Fruit fly (Drosophila melanogaster) S2 (cell line): Measurements from ENCODE around the gene ATPsynB.

Experiments
- CG8478 ChIP-seq: fragments of >200 bp; optimal IDR thresholded peaks from 2 replicates; lab custom pipeline; 2018
- CTCF ChIP-seq, 2 experiments: fragments of >200 bp; optimal IDR thresholded peaks; 2 replicates each; lab custom pipeline; 2018

The ATPsynB gene

DNA sequence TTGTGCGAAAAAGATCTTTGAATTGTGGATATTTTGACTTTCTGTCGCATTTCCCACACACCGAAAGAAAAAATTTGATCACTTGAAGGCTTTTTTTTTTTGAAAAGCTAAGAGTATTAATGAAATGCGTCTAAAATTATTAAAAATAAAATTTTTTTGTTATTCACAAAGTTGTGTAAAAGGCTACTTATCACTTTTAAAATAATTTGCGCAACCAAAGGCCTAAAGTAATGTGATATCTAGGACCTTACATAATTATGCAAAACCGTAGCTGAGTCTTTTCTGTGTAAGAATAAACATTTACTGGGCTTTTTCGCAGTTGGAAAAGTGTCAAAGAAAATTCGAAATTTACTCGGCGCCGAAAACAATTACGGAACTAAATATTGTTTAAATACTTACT lies 34.5 kb downstream of the ATPsynB start:
- TF ChIP-seq CG8478 (lab: Kevin White, UChicago) (no peak), CTCF (optimal IDR thresholded peaks at IDR 0.05; lab: Kevin White, UChicago) (no peak)

DNA sequence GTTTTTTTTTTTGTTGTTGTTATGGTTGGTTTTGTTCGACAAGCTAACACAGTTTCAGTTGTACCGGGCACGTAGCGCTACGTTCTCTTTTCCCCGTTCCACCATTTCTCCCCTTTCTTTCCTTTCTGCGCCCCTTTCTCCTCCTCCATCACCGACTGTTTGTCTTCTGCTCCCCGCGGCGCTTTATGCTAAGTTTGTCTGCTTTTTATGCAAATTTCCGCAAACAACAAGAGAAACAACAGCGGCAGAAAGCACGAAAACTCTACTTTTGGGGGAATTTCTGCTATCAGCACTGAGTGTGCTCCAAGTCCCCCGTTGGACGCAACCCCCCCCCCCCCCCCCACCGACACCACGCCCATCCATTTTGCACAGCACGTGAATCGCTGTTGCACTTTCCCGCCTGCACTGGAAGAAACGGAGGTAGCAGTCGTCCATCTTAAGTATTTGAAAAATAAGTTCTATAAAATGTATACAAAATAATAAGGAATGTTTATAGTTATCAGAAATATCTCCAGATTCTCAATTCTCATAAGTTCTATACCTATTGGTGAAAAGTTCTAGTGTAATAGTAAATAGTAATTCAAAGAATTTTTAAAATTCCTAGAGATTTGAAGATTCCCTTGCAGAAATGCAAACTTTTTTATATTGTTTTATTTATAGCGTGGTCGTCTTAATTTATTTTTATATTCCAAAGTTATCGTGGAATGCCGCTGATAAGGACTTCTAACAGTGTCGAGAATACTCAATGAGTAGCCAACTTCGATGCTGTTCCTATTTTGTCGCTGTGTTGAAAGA lies 35.3 kb downstream of the ATPsynB start:
- TF ChIP-seq CTCF (optimal IDR thresholded peaks at IDR 0.05; lab: Kevin White, UChicago) (no peak), CG8478 (lab: Kevin White, UChicago) (no peak)

DNA sequence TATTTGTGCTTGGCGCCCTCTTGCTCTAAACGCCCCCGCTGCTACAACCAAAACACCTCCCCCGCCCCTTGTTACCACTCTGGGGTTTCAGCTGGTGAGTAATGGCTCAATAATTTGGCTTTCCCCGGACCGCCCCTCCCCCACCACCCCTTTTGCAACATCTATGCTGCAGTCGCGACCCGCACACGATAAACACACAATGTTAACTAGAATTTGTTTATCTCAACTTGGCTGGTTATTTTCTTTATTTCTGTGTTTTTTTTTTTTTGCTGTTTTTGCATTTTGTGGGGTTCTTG lies 35.9 kb downstream of the ATPsynB start:
- no peak for TF ChIP-seq CG8478 (lab: Kevin White, UChicago)
- no peak for TF ChIP-seq CTCF (optimal IDR thresholded peaks at IDR 0.05; lab: Kevin White, UChicago)

DNA sequence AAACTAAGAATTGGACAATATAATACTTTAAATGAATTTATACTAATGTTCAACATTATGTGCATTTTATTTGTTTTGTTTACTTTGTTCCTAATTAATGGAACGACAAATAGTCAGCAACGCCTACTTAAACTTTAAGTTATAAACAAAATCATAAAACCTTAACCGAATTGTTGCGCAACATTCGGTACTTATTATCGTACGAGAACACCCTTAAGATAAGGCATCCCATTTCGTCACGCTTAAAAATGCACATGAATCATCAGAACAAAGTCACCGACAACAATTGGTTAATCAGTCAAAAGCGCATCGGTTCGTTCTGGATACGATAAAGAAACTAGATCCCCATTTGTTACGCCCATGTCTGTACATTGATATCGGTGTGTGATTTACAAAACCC lies 36.6 kb downstream of the ATPsynB start:
- TF ChIP-seq CG8478 (lab: Kevin White, UChicago) = no peak
- TF ChIP-seq CTCF (optimal IDR thresholded peaks at IDR 0.05; lab: Kevin White, UChicago) = no peak

DNA sequence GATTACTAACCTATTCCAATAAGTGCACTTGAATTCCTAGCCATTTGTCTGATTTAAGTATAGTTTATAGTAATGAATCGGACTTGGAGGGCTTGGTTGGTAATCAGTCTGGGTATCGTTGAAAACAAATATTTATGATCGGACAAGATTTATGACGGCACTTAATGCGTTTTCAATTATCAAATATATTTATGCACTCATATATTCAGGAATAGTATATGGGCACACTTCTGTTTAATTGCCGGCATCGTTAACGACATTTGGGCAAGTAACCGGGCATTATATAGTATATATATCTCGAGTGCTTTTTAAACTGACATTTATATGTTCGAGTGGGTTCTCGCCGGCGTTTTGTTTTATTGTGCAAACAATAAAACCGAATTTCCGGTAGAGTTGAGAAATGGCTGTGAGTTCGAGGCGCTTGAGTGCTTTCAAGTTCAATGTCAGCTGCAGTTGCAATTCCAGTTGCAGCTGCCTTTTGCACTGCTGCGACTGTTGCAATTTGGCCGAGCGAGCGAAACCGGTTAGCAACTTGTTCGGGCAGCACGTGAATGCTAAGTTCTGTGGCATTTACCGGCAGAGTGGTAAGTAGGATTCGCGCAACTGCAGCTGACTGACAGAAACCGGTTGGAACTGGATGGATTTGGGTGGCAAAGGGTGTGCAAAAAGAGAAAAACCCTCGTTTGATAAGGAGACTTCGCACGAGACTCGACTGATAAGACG lies 38.0 kb downstream of the ATPsynB start:
- TF ChIP-seq CTCF (optimal IDR thresholded peaks at IDR 0.05; lab: Kevin White, UChicago) (no peak), CG8478 (lab: Kevin White, UChicago) (no peak)

DNA sequence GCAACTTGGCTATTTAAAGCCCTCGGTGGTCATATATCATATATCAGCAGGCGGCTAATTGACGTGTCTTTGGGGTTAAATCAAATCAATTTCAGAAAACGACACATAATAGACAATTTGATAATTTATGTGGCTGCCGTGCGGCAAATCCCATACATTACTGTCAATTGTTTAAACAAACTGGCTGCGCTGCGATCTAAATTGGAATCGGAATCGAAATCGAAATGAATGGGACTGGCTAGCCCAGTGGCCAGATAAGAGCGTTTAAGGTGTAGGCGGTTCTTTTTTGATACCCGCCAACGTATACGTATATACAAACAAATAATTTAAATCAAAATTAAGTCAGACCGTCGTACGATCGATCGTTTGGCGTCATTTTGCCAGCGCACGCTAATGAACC lies 38.6 kb downstream of the ATPsynB start:
- no peak for TF ChIP-seq CTCF (optimal IDR thresholded peaks at IDR 0.05; lab: Kevin White, UChicago)
- no peak for TF ChIP-seq CG8478 (lab: Kevin White, UChicago)

DNA sequence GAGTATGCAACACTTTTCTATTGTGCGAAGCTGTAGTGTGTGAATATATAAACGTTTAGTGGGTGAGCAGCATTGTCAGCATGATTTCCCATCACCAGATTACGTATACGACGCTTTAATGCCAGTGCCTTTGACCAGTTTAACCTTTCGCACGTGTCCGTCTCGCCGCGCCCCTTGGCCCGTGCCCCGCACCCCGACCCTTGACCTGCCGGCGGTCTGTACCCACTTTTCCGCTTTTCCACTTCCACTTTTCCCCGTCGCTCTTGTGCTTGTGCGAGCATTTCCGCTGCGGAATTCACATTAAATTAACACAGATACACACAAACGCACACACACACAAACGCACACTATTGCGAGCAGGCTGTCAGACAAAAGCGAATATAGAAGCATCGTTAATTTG lies 45.9 kb downstream of the ATPsynB start:
- TF ChIP-seq CTCF (optimal IDR thresholded peaks at IDR 0.05; lab: Kevin White, UChicago) (no peak), CG8478 (lab: Kevin White, UChicago) (no peak)

DNA sequence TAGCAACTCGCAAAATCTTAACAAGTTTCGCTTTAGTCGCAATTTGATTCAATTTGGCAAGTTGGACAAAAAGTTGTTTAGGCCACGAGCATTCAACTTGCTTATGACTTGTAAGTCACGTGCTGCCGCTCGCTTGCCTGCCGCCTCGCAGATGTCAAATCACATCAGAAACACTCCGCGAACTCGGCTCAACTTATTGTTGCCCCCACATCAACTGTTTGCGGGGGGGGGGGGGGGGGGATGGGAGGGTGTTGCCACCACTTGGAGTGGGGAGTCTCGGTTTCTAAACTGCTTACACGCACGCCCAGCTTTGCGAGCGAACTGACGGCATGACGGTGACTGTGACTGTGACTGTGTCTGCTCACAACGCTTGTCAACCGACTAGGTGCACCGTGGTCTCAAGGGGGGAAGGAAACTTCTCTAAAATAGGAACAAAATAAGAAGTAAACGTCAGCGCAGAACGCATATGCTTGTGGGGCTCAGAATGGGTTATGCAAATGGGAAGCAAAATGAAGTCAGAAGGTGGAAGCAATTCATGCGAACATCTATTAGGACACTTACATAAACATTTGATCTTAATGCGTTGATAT lies 47.1 kb downstream of the ATPsynB start:
- TF ChIP-seq CG8478 (lab: Kevin White, UChicago) (no peak), CTCF (optimal IDR thresholded peaks at IDR 0.05; lab: Kevin White, UChicago) (no peak)
